Worm (Caenorhabditis elegans): ENCODE measurements around the gene F02C12.2.

- TF ChIP-seq unc-62 (GFP tag; optimal IDR thresholded peaks at IDR 0.05) (no peak), nhr-76 (tag; optimal IDR thresholded peaks at IDR 0.05) (no peak), blmp-1 (tag; optimal IDR thresholded peaks at IDR 0.05) (no peak), nhr-237 (tag; optimal IDR thresholded peaks at IDR 0.05) (no peak), ces-1 (GFP tag; optimal IDR thresholded peaks at IDR 0.05) (no peak), unc-39 (tag; optimal IDR thresholded peaks at IDR 0.05) (no peak), ztf-11 (tag; optimal IDR thresholded peaks at IDR 0.05) (no peak), elt-1 (tag; optimal IDR thresholded peaks at IDR 0.05; ENCODE audit: borderline replicate concordance, insufficient read depth) (no peak), lsy-2 (tag; optimal IDR thresholded peaks at IDR 0.05) (no peak), pha-4 (tag; optimal IDR thresholded peaks at IDR 0.05) (no peak), mab-5 (tag; optimal IDR thresholded peaks at IDR 0.05) (no peak)
Measured at ce11 chrX:13414974-13415373, 15.9 kb upstream of the F02C12.2 start.
